Fruit fly (Drosophila melanogaster): ENCODE data around the gene Lam.

DNA sequence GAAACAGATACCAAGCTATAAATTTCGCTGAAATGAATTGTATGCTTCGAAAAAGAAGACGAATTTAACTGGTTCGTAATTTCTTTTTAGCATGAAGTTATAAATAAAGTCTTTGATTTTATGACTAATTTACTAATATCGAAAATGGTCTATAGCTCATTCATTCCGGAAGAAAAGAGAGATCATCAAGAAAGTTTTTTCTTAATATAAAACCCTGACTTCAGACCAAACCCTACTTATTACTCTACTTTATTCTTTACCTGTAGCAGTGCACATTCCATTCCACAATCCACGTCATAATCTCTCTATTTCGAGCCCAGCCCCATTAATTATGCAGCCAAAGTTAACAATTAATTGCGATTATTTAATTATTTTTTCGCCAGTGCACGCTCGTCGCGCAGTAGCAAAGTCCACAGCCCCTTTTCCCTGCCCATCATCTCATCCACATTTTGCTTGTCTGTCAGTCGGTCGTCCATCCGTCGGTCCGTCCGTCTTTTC is 48.3 kb upstream of the Lam start:
- TF ChIP-seq Rel (GFP tag; optimal IDR thresholded peaks at IDR 0.05) (no peak), Rel (tag; optimal IDR thresholded peaks at IDR 0.05) (no peak), dl (GFP tag; optimal IDR thresholded peaks at IDR 0.05; ENCODE audit: insufficient read depth in 1 of 2, partially characterized antibody in 2 of 2) (no peak), fru (GFP tag; optimal IDR thresholded peaks at IDR 0.05) (no peak), pan (optimal IDR thresholded peaks at IDR 0.05) (no peak), woc (GFP tag; optimal IDR thresholded peaks at IDR 0.05) (no peak), usp (GFP tag; optimal IDR thresholded peaks at IDR 0.05) (no peak), psq (GFP tag; optimal IDR thresholded peaks at IDR 0.05) (no peak), brk (GFP tag; optimal IDR thresholded peaks at IDR 0.05) (no peak), Mio (GFP tag; optimal IDR thresholded peaks at IDR 0.05) (no peak), Myc (optimal IDR thresholded peaks at IDR 0.05) (no peak), Abd-B (GFP tag; optimal IDR thresholded peaks at IDR 0.05) (no peak), Dfd (GFP tag; optimal IDR thresholded peaks at IDR 0.05) (no peak), Dif (GFP tag; optimal IDR thresholded peaks at IDR 0.05; ENCODE audit: partially characterized antibody) (no peak)

Measured in whole organism, wandering third instar larva.